Worm (Caenorhabditis elegans) whole organism, mixed stage, embryonic: ENCODE measurements around the gene deg-3.

Source experiments
- M03D4.4 ChIP-seq: sonication (generic microtip); optimal IDR thresholded peaks from 2 replicates; lab custom pipeline; 2017; ENCODE audit warnings: mild to moderate bottlenecking, missing genetic modification characterization, missing compliant biosample characterization
- bed-3 ChIP-seq: fragments of 200-800 bp; sonication (Bioruptor generic); optimal IDR thresholded peaks from 3 replicates; lab custom pipeline; 2018; ENCODE audit warnings: mild to moderate bottlenecking, missing genetic modification characterization, moderate library complexity, missing compliant biosample characterization
- ceh-43 ChIP-seq: fragments of 200-800 bp; sonication (Bioruptor generic); optimal IDR thresholded peaks from 2 replicates; lab custom pipeline; 2018; ENCODE audit warnings: mild to moderate bottlenecking, missing genetic modification characterization, moderate library complexity, missing compliant biosample characterization
- ces-1 ChIP-seq: fragments of 150-350 bp; optimal IDR thresholded peaks from 2 replicates; lab custom pipeline; 2014; ENCODE audit warnings: missing biosample characterization, missing genetic modification reagents, missing genetic modification characterization
- cnd-1 ChIP-seq: fragments of 200-800 bp; sonication (Bioruptor generic); optimal IDR thresholded peaks from 2 replicates; lab custom pipeline; 2018; ENCODE audit warnings: mild to moderate bottlenecking, missing genetic modification characterization, missing compliant biosample characterization
- drap-1 ChIP-seq: fragments of 200-800 bp; sonication (Bioruptor generic); optimal IDR thresholded peaks from 3 replicates; lab custom pipeline; 2018; ENCODE audit warnings: mild to moderate bottlenecking, missing genetic modification characterization, missing compliant biosample characterization
- elt-1 ChIP-seq: sonication (generic microtip); optimal IDR thresholded peaks from 2 replicates; lab custom pipeline; 2017; ENCODE audit warnings: missing genetic modification characterization, mild to moderate bottlenecking, missing compliant biosample characterization, antibody characterized with exemption, moderate library complexity, borderline replicate concordance; ENCODE audit not compliant: insufficient read depth
- elt-3 ChIP-seq: fragments of 150-350 bp; optimal IDR thresholded peaks from 2 replicates; lab custom pipeline; 2014; ENCODE audit warnings: missing biosample characterization, missing genetic modification characterization
- flh-1 ChIP-seq: fragments of 200-800 bp; sonication (Bioruptor generic); optimal IDR thresholded peaks from 2 replicates; lab custom pipeline; 2018; ENCODE audit warnings: mild to moderate bottlenecking, missing genetic modification characterization, moderate library complexity, missing compliant biosample characterization
- ham-2 ChIP-seq: fragments of 200-800 bp; sonication (Bioruptor generic); optimal IDR thresholded peaks from 2 replicates; lab custom pipeline; 2018; ENCODE audit warnings: mild to moderate bottlenecking, missing genetic modification characterization, missing compliant biosample characterization
- hlh-1 ChIP-seq: fragments of 150-350 bp; optimal IDR thresholded peaks from 2 replicates; lab custom pipeline; 2014; ENCODE audit warnings: missing biosample characterization, missing genetic modification reagents, missing genetic modification characterization
- lin-13 ChIP-seq: fragments of 150-350 bp; optimal IDR thresholded peaks from 2 replicates; lab custom pipeline; 2014; ENCODE audit warnings: missing biosample characterization, missing genetic modification characterization
- lin-32 ChIP-seq: fragments of 200-800 bp; sonication (Bioruptor generic); optimal IDR thresholded peaks from 2 replicates; lab custom pipeline; 2018; ENCODE audit warnings: mild to moderate bottlenecking, missing genetic modification characterization, missing compliant biosample characterization
- lsy-2 ChIP-seq: fragments of 150-350 bp; optimal IDR thresholded peaks from 2 replicates; lab custom pipeline; 2014; ENCODE audit warnings: missing biosample characterization, missing genetic modification characterization
- mab-5 ChIP-seq: fragments of 150-350 bp; optimal IDR thresholded peaks from 2 replicates; lab custom pipeline; 2014; ENCODE audit warnings: missing biosample characterization, missing genetic modification characterization
- mep-1 ChIP-seq: fragments of 150-350 bp; optimal IDR thresholded peaks from 2 replicates; lab custom pipeline; 2017; ENCODE audit warnings: missing biosample characterization, missing genetic modification reagents, missing genetic modification characterization, inconsistent platforms
- mls-2 ChIP-seq: sonication (generic microtip); optimal IDR thresholded peaks from 2 replicates; lab custom pipeline; 2016; ENCODE audit warnings: mild to moderate bottlenecking, missing genetic modification characterization, moderate library complexity, missing compliant biosample characterization
- nhr-12 ChIP-seq: fragments of 150-350 bp; optimal IDR thresholded peaks from 2 replicates; lab custom pipeline; 2014; ENCODE audit warnings: missing biosample characterization, missing genetic modification characterization
- nhr-28 ChIP-seq: fragments of 150-350 bp; optimal IDR thresholded peaks from 2 replicates; lab custom pipeline; 2014; ENCODE audit warnings: missing biosample characterization, missing genetic modification characterization
- nhr-76 ChIP-seq: sonication (generic microtip); optimal IDR thresholded peaks from 2 replicates; lab custom pipeline; 2017; ENCODE audit warnings: missing biosample characterization, missing genetic modification characterization
- pha-4 ChIP-seq: fragments of 150-350 bp; optimal IDR thresholded peaks from 2 replicates; lab custom pipeline; 2018; ENCODE audit warnings: missing biosample characterization, missing genetic modification reagents, missing genetic modification characterization
- snpc-4 ChIP-seq: fragments of 150-350 bp; optimal IDR thresholded peaks from 2 replicates; lab custom pipeline; 2014; ENCODE audit warnings: missing biosample characterization, missing genetic modification characterization
- sptf-1 ChIP-seq: sonication (generic microtip); optimal IDR thresholded peaks from 2 replicates; lab custom pipeline; 2017; ENCODE audit warnings: mild to moderate bottlenecking, missing genetic modification characterization, moderate library complexity, missing compliant biosample characterization
- tbx-8 ChIP-seq: fragments of 200-800 bp; sonication (Bioruptor generic); optimal IDR thresholded peaks from 2 replicates; lab custom pipeline; 2018; ENCODE audit warnings: mild to moderate bottlenecking, missing genetic modification characterization, moderate library complexity, missing compliant biosample characterization
- unc-120 ChIP-seq: sonication (generic microtip); optimal IDR thresholded peaks from 2 replicates; lab custom pipeline; 2017; ENCODE audit warnings: missing genetic modification characterization, missing compliant biosample characterization; ENCODE audit not compliant: poor library complexity, severe bottlenecking
- unc-39 ChIP-seq: fragments of 150-350 bp; optimal IDR thresholded peaks from 2 replicates; lab custom pipeline; 2014; ENCODE audit warnings: missing biosample characterization, missing genetic modification characterization
- unc-62 ChIP-seq: fragments of 150-350 bp; optimal IDR thresholded peaks from 2 replicates; lab custom pipeline; 2014; ENCODE audit warnings: missing biosample characterization, missing genetic modification reagents, missing genetic modification characterization
- zip-8 ChIP-seq: fragments of 150-350 bp; optimal IDR thresholded peaks from 2 replicates; lab custom pipeline; 2014; ENCODE audit warnings: missing biosample characterization, missing genetic modification characterization

deg-3 gene

DNA sequence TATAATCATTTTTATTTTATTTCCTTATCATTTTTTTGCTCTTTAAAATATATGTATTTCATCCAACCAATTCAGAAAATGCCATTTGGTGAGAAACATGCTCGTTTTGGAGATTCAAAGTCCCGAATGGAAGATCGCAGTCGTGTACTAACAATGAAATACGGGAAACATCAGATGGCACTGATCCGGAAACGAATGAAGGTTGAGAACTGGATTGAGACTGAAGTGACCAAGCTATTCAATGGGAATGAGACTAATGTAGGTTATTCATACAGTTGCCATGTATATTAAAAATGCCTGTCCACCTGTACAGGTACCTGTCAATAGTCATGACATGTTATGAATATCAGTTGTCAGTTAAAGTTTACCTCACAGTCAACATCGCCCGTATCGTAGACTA lies 31.9 kb downstream of the deg-3 start, which contains the start of gene F55C10.5:
Gene F55C10.5 (plus strand): TSS at position 74 of the 400 bp plus-strand sequence.
- TF ChIP-seq cnd-1: no peak
- TF ChIP-seq lin-13 (tag; lab: Kevin White, UChicago): no peak
- TF ChIP-seq unc-62: no peak
- TF ChIP-seq ham-2 (GFP tag; lab: Kevin White, UChicago): no peak
- no peak for TF ChIP-seq unc-120 (tag; lab: Kevin White, UChicago)
- no peak for TF ChIP-seq flh-1 (GFP tag; lab: Kevin White, UChicago)
- no peak for TF ChIP-seq mab-5 (tag; lab: Kevin White, UChicago)
- no peak for TF ChIP-seq mls-2
- no peak for TF ChIP-seq hlh-1
- no peak for TF ChIP-seq pha-4 (tag; lab: Kevin White, UChicago)
- TF ChIP-seq zip-8 (tag; lab: Kevin White, UChicago): no peak
- TF ChIP-seq tbx-8: no peak
- TF ChIP-seq ces-1: no peak
- no peak for TF ChIP-seq M03D4.4 (tag; lab: Kevin White, UChicago)
- no peak for TF ChIP-seq lsy-2
- no peak for TF ChIP-seq lin-32 (GFP tag; lab: Kevin White, UChicago)
- no peak for TF ChIP-seq unc-39

DNA sequence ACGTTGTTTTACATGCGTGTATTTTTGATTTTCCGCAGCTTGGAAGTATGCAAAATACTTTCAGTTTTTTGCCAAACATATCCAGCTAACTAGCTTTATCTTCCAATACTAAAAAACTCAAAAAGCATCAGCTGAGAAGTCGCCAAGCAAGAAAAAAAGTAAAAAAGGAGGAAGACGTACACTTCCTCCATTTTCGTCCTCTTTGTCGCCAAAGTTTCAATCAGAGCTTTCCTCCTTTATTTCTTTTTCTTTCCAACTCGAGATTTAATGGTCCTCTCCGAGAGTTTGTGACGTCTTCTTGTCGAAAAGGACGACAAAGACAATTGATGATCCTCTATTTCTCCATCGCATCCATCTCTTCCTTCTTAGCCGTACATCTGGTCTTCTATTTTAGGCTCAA lies 34.4 kb downstream of the deg-3 start:
- TF ChIP-seq snpc-4 (tag; lab: Kevin White, UChicago) (no peak), mep-1 (tag; lab: Kevin White, UChicago) (no peak)

DNA sequence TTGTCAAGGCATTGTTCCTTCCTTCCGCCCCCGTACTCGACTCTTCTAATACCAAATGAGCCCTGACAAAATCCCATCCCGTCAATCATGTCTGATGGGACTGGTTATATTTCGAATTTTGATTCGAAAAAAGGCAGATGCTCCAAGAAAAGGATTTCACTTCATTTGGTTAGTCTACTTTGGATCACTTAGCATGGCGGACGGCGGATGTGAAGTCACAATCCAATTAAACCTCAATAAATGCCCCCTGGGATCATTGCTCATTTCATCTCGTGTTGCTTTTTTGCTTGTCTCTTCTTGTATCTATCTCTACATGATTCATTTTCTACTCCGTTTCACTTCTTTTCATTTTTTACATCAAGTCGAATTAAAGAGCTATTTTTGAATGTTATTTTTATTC lies 35.6 kb downstream of the deg-3 start:
- no peak for TF ChIP-seq unc-120 (tag; lab: Kevin White, UChicago)
- TF ChIP-seq ces-1: peak; percentile 70
- TF ChIP-seq, all 35 proteins: peak for 1

- TF ChIP-seq mep-1 (tag; lab: Kevin White, UChicago): peak; percentile 20
- no peak for TF ChIP-seq zip-8 (tag; lab: Kevin White, UChicago)
- peak; percentile 81 for TF ChIP-seq ces-1
- peak; percentile 42 for TF ChIP-seq mls-2
- TF ChIP-seq unc-62: peak; percentile 63
- TF ChIP-seq nhr-28: no peak
- no peak for TF ChIP-seq nhr-12
- TF ChIP-seq unc-120 (tag; lab: Kevin White, UChicago): peak; percentile 78
- TF ChIP-seq hlh-1: peak; percentile 19
- no peak for TF ChIP-seq lin-13 (tag; lab: Kevin White, UChicago)
Observed at ce11 chrV:11375150-11375792, 39.7 kb downstream of the deg-3 start, which contains the start of gene cnb-1. Gene cnb-1, plus strand, starts transcription at chrV:11375742.

DNA sequence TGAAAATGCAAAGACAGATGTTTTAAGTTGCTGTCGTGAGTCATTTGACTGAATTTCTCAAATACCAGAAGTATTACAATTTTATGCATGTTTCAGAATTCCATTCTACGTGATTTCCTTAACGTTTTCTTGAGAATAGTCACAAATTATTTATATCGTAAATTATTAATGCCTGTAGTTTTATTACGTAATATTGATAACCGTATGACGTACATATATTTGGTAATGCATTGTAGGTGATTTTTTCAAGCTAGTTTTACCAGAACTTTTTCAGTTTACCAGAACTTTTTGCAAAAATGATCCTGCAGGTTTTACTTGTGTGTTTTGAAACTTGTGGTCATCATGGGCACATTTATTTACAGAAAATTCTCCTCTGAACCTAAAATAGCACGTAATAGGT lies 41.0 kb downstream of the deg-3 start:
- TF ChIP-seq zip-8 (tag; lab: Kevin White, UChicago) (peak; percentile 92), ceh-43 (GFP tag; lab: Kevin White, UChicago) (no peak), elt-1 (no peak), sptf-1 (no peak), nhr-28 (no peak), bed-3 (GFP tag; lab: Kevin White, UChicago) (no peak), lsy-2 (no peak), mls-2 (no peak), nhr-76 (tag; lab: Kevin White, UChicago) (no peak)
- TF ChIP-seq, all 35 proteins: peak for 1

DNA sequence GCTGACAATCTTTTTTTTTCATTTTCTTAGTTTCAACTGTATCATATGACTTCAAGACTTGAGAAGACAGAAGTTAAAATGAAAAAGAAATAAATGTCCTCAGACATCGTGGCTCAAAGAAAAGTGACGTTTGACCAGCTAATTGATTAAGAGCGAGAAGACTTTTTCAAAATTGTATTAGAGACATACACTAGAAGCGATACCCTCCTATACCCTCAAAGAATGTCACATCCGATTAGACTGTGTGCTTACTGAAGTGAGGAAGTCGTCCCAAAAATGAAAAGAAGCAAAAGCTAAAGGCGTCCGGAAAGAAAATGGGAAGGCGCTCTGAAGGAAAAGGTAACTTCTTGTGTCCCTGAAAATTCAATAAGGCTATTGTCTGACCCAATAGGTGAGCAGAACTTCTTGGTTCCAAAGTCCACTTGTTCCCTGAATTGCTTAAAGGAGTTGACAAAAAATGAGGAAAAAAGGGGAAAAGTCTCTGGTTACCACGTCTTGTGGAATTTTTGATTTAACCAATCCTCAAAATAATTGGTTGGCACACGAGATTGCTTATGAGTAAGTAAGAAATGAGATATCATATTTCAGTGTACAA lies 42.6 kb downstream of the deg-3 start:
- TF ChIP-seq ces-1: peak; percentile 73
- TF ChIP-seq pha-4 (tag; lab: Kevin White, UChicago): no peak
- TF ChIP-seq elt-3 (tag; lab: Kevin White, UChicago): no peak
- no peak for TF ChIP-seq sptf-1
- no peak for TF ChIP-seq drap-1 (GFP tag; lab: Kevin White, UChicago)
